Fruit fly (Drosophila melanogaster) whole organism: ENCODE measurements around the gene tal-AA.

Experiments used
- CG8478 ChIP-seq: fragments of >200 bp; optimal IDR thresholded peaks from 2 replicates; lab custom pipeline; 2018; ENCODE audit warnings: inconsistent platforms
- EcR ChIP-seq, 2 experiments: fragments of >200 bp; optimal IDR thresholded peaks; 2 replicates each; lab custom pipeline; 2017; ENCODE audit warnings: missing biosample characterization in 2 of 2, missing genetic modification characterization in 2 of 2, missing genetic modification reagents in 2 of 2
- pan ChIP-seq: fragments of >200 bp; optimal IDR thresholded peaks from 2 replicates; lab custom pipeline; 2017
- psq ChIP-seq: fragments of >200 bp; optimal IDR thresholded peaks from 2 replicates; lab custom pipeline; 2017
- usp ChIP-seq: fragments of >200 bp; optimal IDR thresholded peaks from 2 replicates; lab custom pipeline; 2017; ENCODE audit warnings: missing biosample characterization, missing genetic modification characterization, mixed read lengths

DNA sequence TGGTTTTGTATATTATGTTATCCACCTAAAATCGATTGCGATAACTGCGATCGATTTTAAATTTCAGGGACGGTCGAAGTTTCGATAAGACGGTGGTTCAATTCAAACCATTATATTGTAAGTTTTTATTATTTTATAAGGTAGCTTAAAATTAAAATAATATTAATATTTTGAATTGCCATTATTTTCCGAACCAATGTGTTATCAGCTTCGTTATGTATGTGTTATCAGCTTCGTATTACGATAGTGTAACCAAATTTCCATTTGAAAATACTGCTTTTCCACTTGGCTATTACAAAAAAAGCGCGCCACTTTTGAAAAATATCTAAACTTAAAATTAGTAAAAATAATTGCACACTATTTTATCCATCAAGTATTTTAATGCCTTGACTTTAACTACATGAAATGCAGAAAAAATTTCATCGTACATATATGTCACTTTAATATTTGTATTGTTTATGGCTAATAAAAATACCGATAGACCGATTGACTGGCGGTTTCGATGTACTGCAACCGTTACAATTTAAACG lies 27.0 kb downstream of the tal-AA start, which contains the start of gene CG31495:
- TF ChIP-seq CG8478 (lab: Kevin White, UChicago): no peak
- no peak for TF ChIP-seq EcR (GFP tag; optimal IDR thresholded peaks at IDR 0.05; lab: Kevin White, UChicago)
- no peak for TF ChIP-seq psq (lab: Kevin White, UChicago)
- no peak for TF ChIP-seq usp
- no peak for TF ChIP-seq pan (lab: Kevin White, UChicago)
